Fruit fly (Drosophila melanogaster): ENCODE measurements around the gene nocte.
A peak's percentile ranks its signal among the peaks of the same experiment; 100 is the strongest.

The nocte gene

dm6 chrX:10472614-10473248 lies 1.7 kb downstream of the nocte start (continued):
- TF ChIP-seq ken (GFP tag; IDR thresholded peaks at IDR 0.05) (no peak), unpg (GFP tag; optimal IDR thresholded peaks at IDR 0.05) (no peak), CG7357 (GFP tag; IDR thresholded peaks at IDR 0.05) (no peak), Hey (tag; optimal IDR thresholded peaks at IDR 0.05) (no peak), ash1 (GFP tag; optimal IDR thresholded peaks at IDR 0.05) (no peak), CG31365 (tag; optimal IDR thresholded peaks at IDR 0.05) (no peak), CG2712 (tag; optimal IDR thresholded peaks at IDR 0.05) (peak; percentile 32), rib (GFP tag; IDR thresholded peaks at IDR 0.05) (peak; percentile 46; the same call in 1 of the 2 replicates), Tbp (GFP tag; optimal IDR thresholded peaks at IDR 0.05) (no peak), z (GFP tag; IDR thresholded peaks at IDR 0.05) (no peak), Gug (GFP tag; IDR thresholded peaks at IDR 0.05) (no peak), row (GFP tag; IDR thresholded peaks at IDR 0.05) (0 out of 3 replicates have a peak, but pooled peaks have one; percentile 16), CG2116 (GFP tag; optimal IDR thresholded peaks at IDR 0.05) (peak; percentile 27), Myb (GFP tag; optimal IDR thresholded peaks at IDR 0.05) (no peak), emc (GFP tag; optimal IDR thresholded peaks at IDR 0.05) (no peak), Oli (tag; optimal IDR thresholded peaks at IDR 0.05) (no peak), CG14710 (tag; optimal IDR thresholded peaks at IDR 0.05) (no peak), nerfin-2 (GFP tag; IDR thresholded peaks at IDR 0.05; ENCODE audit: partially characterized antibody) (no peak), Bdp1 (GFP tag; optimal IDR thresholded peaks at IDR 0.05) (no peak), CG34376 (GFP tag; optimal IDR thresholded peaks at IDR 0.05) (peak; percentile 2), fu2 (GFP tag; optimal IDR thresholded peaks at IDR 0.05) (no peak), sd (tag; optimal IDR thresholded peaks at IDR 0.05) (peak; percentile 94), Nf-YB (GFP tag; optimal IDR thresholded peaks at IDR 0.05) (peak; percentile 26), YL-1 (GFP tag; optimal IDR thresholded peaks at IDR 0.05) (peak; percentile 81), twi (tag; optimal IDR thresholded peaks at IDR 0.05) (no peak), danr (GFP tag; IDR thresholded peaks at IDR 0.05) (no peak), Elba2 (GFP tag; optimal IDR thresholded peaks at IDR 0.05) (no peak), dm (GFP tag; optimal IDR thresholded peaks at IDR 0.05) (peak; percentile 15), gt (GFP tag; IDR thresholded peaks at IDR 0.05) (no peak), inv (GFP tag; IDR thresholded peaks at IDR 0.05; ENCODE audit: partially characterized antibody) (no peak), Fer3 (tag; optimal IDR thresholded peaks at IDR 0.05) (no peak), CTCF (GFP tag; optimal IDR thresholded peaks at IDR 0.05) (peak; percentile 71), kay (GFP tag; optimal IDR thresholded peaks at IDR 0.05) (no peak), Usf (GFP tag; optimal IDR thresholded peaks at IDR 0.05) (no peak), Med (GFP tag) (peak; percentile 87), CG14014 (GFP tag; IDR thresholded peaks at IDR 0.05) (no peak), CG1832 (GFP tag; optimal IDR thresholded peaks at IDR 0.05) (peak; percentile 94), CG2199 (GFP tag; IDR thresholded peaks at IDR 0.05) (0 out of 3 replicates have a peak, but pooled peaks have one; percentile 29), CG10462 (GFP tag; optimal IDR thresholded peaks at IDR 0.05) (no peak), CG11504 (tag; optimal IDR thresholded peaks at IDR 0.05) (no peak), run (tag; optimal IDR thresholded peaks at IDR 0.05) (no peak), ewg (GFP tag; optimal IDR thresholded peaks at IDR 0.05) (peak; percentile 27), CG12104 (GFP tag; optimal IDR thresholded peaks at IDR 0.05) (no peak), CG3163 (GFP tag; optimal IDR thresholded peaks at IDR 0.05) (no peak), Camta (GFP tag; optimal IDR thresholded peaks at IDR 0.05) (no peak), kni (GFP tag; optimal IDR thresholded peaks at IDR 0.05) (peak; percentile 10), CG8359 (GFP tag; optimal IDR thresholded peaks at IDR 0.05; ENCODE audit: borderline replicate concordance) (no peak), CG10366 (GFP tag; IDR thresholded peaks at IDR 0.05) (no peak), lmd (GFP tag; IDR thresholded peaks at IDR 0.05) (no peak), CG8765 (GFP tag; IDR thresholded peaks at IDR 0.05) (no peak), B-H2 (GFP tag; optimal IDR thresholded peaks at IDR 0.05) (peak; percentile 8), GATAe (GFP tag; conservative IDR thresholded peaks at IDR 0.05) (no peak)
